Fruit fly (Drosophila melanogaster): ENCODE results near the gene CG10725.

The CG10725 gene

DNA sequence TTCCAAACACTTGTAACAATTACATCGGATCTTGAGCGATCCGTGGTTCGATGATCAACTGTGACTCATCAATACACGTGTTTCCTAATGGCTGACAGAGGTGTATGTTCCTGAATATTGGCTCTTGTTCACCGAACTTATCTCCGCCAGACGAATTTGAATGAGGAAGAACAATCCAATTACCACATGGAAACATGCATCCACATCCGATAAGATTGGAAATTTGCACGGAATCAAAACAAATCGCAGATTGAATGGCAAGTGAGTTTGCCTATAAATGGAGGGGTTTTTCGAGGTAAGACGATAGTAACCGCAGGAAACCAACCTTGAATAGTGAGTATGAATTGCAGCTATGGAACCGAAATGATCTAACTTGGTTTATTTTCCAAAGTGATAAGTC, at the start of gene CG10725:
TSS of gene CG10725 (plus strand) at position 301 of the 400 bp plus-strand sequence.
- TF ChIP-seq Hr96 (GFP tag; optimal IDR thresholded peaks at IDR 0.05) (no peak), Clk (GFP tag; optimal IDR thresholded peaks at IDR 0.05) (no peak), toe (GFP tag; optimal IDR thresholded peaks at IDR 0.05) (no peak), Mnt (GFP tag; optimal IDR thresholded peaks at IDR 0.05) (no peak), CG7045 (GFP tag; optimal IDR thresholded peaks at IDR 0.05) (no peak), CG5204 (GFP tag; optimal IDR thresholded peaks at IDR 0.05) (no peak), kay (GFP tag; ENCODE audit: borderline replicate concordance) (no peak), CG12768 (GFP tag; optimal IDR thresholded peaks at IDR 0.05) (no peak)

DNA sequence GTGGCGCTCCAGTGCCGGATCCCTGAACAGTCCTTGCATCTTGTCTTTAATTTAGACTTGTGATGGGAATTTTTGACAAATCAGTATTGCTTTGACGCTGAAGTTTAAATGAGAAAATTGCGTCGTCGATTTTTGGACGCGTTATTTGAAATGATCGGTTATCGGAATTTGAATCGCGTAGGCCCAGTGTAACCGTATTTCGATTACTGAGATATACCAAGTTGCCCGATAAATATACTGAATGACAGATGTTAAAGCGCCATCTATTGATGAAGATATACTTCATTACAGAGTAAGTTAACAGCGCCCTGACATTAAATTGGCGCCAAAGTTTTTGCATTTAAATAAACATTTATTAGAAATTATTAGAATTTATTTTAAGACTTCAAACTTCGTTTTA, 47.9 kb upstream of the CG10725 start, which contains the start of gene Poc1:
TSS of gene Poc1 (minus strand) at position 173 of the 400 bp plus-strand sequence.
- no peak for TF ChIP-seq CG12768 (GFP tag; optimal IDR thresholded peaks at IDR 0.05)
- no peak for TF ChIP-seq CG7101 (tag; optimal IDR thresholded peaks at IDR 0.05)
- TF ChIP-seq CG7045 (GFP tag; optimal IDR thresholded peaks at IDR 0.05): no peak
- no peak for TF ChIP-seq CG5204 (GFP tag; optimal IDR thresholded peaks at IDR 0.05)
- no peak for TF ChIP-seq cic (GFP tag; optimal IDR thresholded peaks at IDR 0.05)
- TF ChIP-seq pad (GFP tag; optimal IDR thresholded peaks at IDR 0.05): no peak
- no peak for TF ChIP-seq bab1 (GFP tag; optimal IDR thresholded peaks at IDR 0.05)
- no peak for TF ChIP-seq CG1620 (GFP tag; optimal IDR thresholded peaks at IDR 0.05)
- no peak for TF ChIP-seq Crg-1 (GFP tag; optimal IDR thresholded peaks at IDR 0.05)
- TF ChIP-seq tj (GFP tag; optimal IDR thresholded peaks at IDR 0.05): no peak
- TF ChIP-seq CG11617 (GFP tag; optimal IDR thresholded peaks at IDR 0.05): no peak
- TF ChIP-seq Hr96 (GFP tag; optimal IDR thresholded peaks at IDR 0.05): no peak
- TF ChIP-seq toe (GFP tag; optimal IDR thresholded peaks at IDR 0.05): no peak

DNA sequence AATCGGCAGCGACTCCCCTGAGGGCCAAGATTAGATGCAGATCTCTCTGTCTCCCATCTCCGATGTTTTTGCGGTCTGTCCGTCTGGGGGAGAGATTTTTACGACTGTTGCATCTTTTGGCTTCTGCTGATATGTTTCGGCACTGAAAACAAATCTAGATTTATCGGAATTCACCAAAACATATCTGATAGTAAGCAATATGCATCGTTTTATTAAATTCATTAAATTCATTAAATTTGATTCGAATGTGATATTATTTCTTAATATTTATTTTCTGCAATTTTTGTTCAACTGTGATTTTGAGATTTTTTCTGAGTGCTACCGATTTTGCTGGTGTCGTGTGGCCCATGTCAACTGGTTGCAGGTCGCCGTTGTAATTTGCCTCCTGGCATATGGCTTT, 44.2 kb upstream of the CG10725 start:
- no peak for TF ChIP-seq Clk (GFP tag; optimal IDR thresholded peaks at IDR 0.05)
- TF ChIP-seq Crg-1 (GFP tag; optimal IDR thresholded peaks at IDR 0.05): no peak
- no peak for TF ChIP-seq Mnt (GFP tag; optimal IDR thresholded peaks at IDR 0.05)
- no peak for TF ChIP-seq CG7101 (tag; optimal IDR thresholded peaks at IDR 0.05)
- TF ChIP-seq CG14711 (tag; optimal IDR thresholded peaks at IDR 0.05): no peak
- no peak for TF ChIP-seq CG1620 (GFP tag; optimal IDR thresholded peaks at IDR 0.05)
- no peak for TF ChIP-seq cnc (optimal IDR thresholded peaks at IDR 0.05)
- no peak for TF ChIP-seq bab1 (GFP tag; optimal IDR thresholded peaks at IDR 0.05)
- no peak for TF ChIP-seq CG5204 (GFP tag; optimal IDR thresholded peaks at IDR 0.05)
- TF ChIP-seq toe (GFP tag; optimal IDR thresholded peaks at IDR 0.05): no peak
- no peak for TF ChIP-seq tj (GFP tag; optimal IDR thresholded peaks at IDR 0.05)
- no peak for TF ChIP-seq kay (GFP tag; ENCODE audit: borderline replicate concordance)

DNA sequence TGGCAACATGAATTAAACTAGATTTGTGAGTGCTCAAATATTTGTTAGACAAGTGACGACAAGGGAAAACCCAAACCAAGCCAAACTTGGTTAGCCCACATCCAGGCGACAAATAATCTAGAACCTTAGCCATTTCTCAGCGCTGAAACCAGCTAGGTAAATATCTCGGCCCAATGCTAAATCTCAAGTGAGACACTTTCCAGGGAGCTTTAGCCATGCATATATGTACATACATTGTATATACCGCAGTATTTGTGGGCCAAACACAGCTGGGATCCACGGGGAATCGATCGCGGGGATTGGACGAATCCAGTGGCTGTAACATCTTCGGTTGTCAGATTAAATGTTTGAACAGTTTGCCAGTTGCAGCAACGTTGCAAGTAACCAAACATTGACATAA, 40.1 kb upstream of the CG10725 start:
- TF ChIP-seq CG14711 (tag; optimal IDR thresholded peaks at IDR 0.05): no peak

DNA sequence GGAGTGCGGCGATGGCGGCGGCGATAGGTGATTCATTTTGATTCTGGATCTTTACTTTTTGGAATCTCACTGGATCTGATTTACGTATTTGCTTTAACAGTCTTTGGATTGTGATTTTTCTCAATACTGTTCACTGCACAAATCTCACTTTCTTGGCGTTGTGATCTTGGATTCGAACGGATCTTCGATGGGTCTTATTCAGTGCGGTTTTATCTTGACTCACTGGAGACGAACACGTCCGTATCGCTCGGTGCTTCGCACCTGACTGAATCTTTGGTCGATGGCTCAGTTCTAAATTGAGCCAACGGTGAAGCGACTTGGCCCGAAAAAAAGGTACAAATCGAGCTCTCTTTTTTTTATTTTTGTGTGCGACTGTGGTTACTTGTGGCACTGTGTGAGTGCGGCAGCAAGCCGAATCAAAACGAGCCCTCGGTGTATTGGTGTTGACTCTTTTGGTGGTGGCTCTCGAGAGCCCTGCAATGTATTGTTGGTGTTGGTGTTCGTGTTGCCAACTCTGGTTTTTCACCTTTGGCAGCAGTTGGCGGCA, 36.8 kb upstream of the CG10725 start, which contains the start of gene sens:
TSS of gene sens (minus strand) at position 254 of the 547 bp plus-strand sequence.
- no peak for TF ChIP-seq Clk (GFP tag; optimal IDR thresholded peaks at IDR 0.05)
- no peak for TF ChIP-seq ovo (GFP tag; optimal IDR thresholded peaks at IDR 0.05)

DNA sequence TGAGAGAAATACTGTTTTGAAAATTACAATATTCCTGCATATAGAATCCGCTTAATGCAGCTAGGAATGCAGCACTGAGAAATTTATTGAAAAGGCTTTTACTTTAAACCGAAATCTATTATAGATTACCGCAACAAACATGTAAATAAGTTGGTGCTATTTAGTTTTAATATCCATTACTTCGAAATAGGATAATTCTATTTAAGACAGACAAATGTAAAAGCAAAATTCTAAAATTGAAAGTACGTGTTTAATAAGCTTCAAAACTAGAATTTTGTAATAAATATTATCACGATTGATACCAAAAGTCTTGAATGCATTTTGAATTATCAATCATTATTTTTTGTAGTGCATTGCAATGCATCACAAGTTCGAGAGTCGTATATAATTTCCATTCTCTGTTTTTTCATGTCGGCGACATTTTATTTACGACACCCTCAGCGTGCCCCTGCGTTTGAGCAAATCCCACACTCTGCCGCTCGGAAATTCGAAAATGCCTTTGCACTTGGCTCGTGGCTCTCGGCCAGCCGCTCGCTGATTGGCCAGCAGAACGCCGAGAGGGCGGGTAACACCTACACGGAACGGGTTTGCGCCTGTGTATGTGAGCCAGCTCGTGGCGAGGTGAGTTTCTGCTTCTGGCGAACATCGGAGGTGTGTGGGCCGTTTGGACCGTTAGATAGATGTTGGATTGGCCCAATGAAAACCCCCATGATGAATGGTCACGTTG, 34.5 kb upstream of the CG10725 start:
- TF ChIP-seq toe (GFP tag; optimal IDR thresholded peaks at IDR 0.05): no peak
- TF ChIP-seq pad (GFP tag; optimal IDR thresholded peaks at IDR 0.05): no peak
- TF ChIP-seq CG7101 (tag; optimal IDR thresholded peaks at IDR 0.05): no peak
- no peak for TF ChIP-seq ovo (GFP tag; optimal IDR thresholded peaks at IDR 0.05)
- TF ChIP-seq tj (GFP tag; optimal IDR thresholded peaks at IDR 0.05): no peak
- no peak for TF ChIP-seq cic (GFP tag; optimal IDR thresholded peaks at IDR 0.05)
- no peak for TF ChIP-seq Hr96 (GFP tag; optimal IDR thresholded peaks at IDR 0.05)
- no peak for TF ChIP-seq CG14711 (tag; optimal IDR thresholded peaks at IDR 0.05)
- no peak for TF ChIP-seq bab1 (GFP tag; optimal IDR thresholded peaks at IDR 0.05)
- no peak for TF ChIP-seq CG33017 (tag; optimal IDR thresholded peaks at IDR 0.05)
- no peak for TF ChIP-seq Clk (GFP tag; optimal IDR thresholded peaks at IDR 0.05)
- no peak for TF ChIP-seq Mnt (GFP tag; optimal IDR thresholded peaks at IDR 0.05)
- no peak for TF ChIP-seq CG5204 (GFP tag; optimal IDR thresholded peaks at IDR 0.05)
- no peak for TF ChIP-seq CG12768 (GFP tag; optimal IDR thresholded peaks at IDR 0.05)
- TF ChIP-seq kay (GFP tag; ENCODE audit: borderline replicate concordance): no peak
- TF ChIP-seq CG7045 (GFP tag; optimal IDR thresholded peaks at IDR 0.05): no peak
- TF ChIP-seq CG11617 (GFP tag; optimal IDR thresholded peaks at IDR 0.05): no peak
- TF ChIP-seq CG1620 (GFP tag; optimal IDR thresholded peaks at IDR 0.05): no peak

DNA sequence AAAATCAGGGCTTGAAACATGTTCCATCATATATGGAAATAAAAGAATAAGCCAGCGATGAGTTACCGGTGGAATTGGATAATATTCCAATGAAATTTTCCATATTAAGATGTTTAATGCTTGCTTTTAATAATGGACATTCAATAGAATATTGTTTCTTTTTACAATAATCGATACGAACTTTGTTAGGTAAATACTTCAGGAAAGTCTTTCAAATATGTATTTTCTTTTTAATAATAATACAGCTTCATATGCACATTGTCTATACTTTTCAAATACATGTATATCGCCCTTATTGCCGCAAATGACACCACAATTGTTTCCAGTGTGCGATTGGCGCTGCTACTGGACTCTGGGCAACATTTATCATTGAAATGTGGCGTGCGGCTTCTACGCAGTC, 30.9 kb upstream of the CG10725 start:
- TF ChIP-seq Clk (GFP tag; optimal IDR thresholded peaks at IDR 0.05) (no peak), CG12768 (GFP tag; optimal IDR thresholded peaks at IDR 0.05) (no peak), Hr96 (GFP tag; optimal IDR thresholded peaks at IDR 0.05) (no peak), tj (GFP tag; optimal IDR thresholded peaks at IDR 0.05) (no peak), CG5204 (GFP tag; optimal IDR thresholded peaks at IDR 0.05) (no peak)

All from whole organism, adult.